Worm (Caenorhabditis elegans) whole organism, L4 larva: ENCODE measurements around the gene M6.4.

Source experiments
- F44E2.7 ChIP-seq: fragments of 200-800 bp; sonication (Bioruptor generic); IDR thresholded peaks from 2 replicates; pipeline ENCODE4 v2.1.2; 2022; ENCODE audit warnings: missing genetic modification characterization, missing compliant biosample characterization
- F49E8.2 ChIP-seq: sonication (generic microtip); optimal IDR thresholded peaks from 2 replicates; lab custom pipeline; 2016; ENCODE audit warnings: missing compliant biosample characterization, mild to moderate bottlenecking, missing genetic modification characterization, borderline replicate concordance
- Y48G9A.11 ChIP-seq: fragments of 200-800 bp; sonication (Bioruptor generic); IDR thresholded peaks from 2 replicates; pipeline ENCODE4 v1.3.6; 2022; ENCODE audit warnings: missing genetic modification reagents, missing genetic modification characterization, missing compliant biosample characterization
- Y75B8A.6 ChIP-seq: fragments of 200-800 bp; sonication (Bioruptor generic); IDR thresholded peaks from 2 replicates; pipeline ENCODE4 v1.3.6; 2022; ENCODE audit warnings: missing genetic modification reagents, missing genetic modification characterization, missing compliant biosample characterization
- ZK337.2 ChIP-seq: fragments of 200-800 bp; sonication (Bioruptor generic); IDR thresholded peaks from 2 replicates; pipeline ENCODE4 v1.3.6; 2022; ENCODE audit warnings: missing genetic modification reagents, missing genetic modification characterization, missing compliant biosample characterization
- aly-2 ChIP-seq: sonication (generic microtip); optimal IDR thresholded peaks from 2 replicates; lab custom pipeline; 2018; ENCODE audit warnings: missing biosample characterization, missing genetic modification characterization
- ama-1 ChIP-seq: fragments of 150-350 bp; optimal IDR thresholded peaks from 2 replicates; lab custom pipeline; 2014; ENCODE audit warnings: inconsistent platforms, mixed read lengths
- attf-4 ChIP-seq: sonication (generic microtip); optimal IDR thresholded peaks from 3 replicates; lab custom pipeline; 2017; ENCODE audit warnings: missing biosample characterization, missing genetic modification characterization
- ceh-44 ChIP-seq: fragments of 200-800 bp; sonication (Bioruptor generic); IDR thresholded peaks from 2 replicates; pipeline ENCODE4 v1.3.6; 2022; ENCODE audit warnings: missing genetic modification reagents, missing genetic modification characterization, missing compliant biosample characterization
- ceh-82 ChIP-seq: sonication (generic microtip); optimal IDR thresholded peaks from 2 replicates; lab custom pipeline; 2017; ENCODE audit warnings: missing biosample characterization, missing genetic modification characterization
- cey-2 ChIP-seq: sonication (generic microtip); optimal IDR thresholded peaks from 3 replicates; lab custom pipeline; 2017; ENCODE audit warnings: missing genetic modification characterization, mild to moderate bottlenecking, missing compliant biosample characterization, antibody characterized with exemption, borderline replicate concordance; ENCODE audit not compliant: insufficient read depth
- daf-16 ChIP-seq, 3 experiments: sonication (generic microtip); optimal IDR thresholded peaks; 2 replicates each; lab custom pipeline; 2016 to 2017; ENCODE audit warnings: missing genetic modification characterization in 3 of 3, missing genetic modification reagents in 3 of 3, mild to moderate bottlenecking in 2 of 3, missing compliant biosample characterization in 2 of 3, missing biosample characterization in 1 of 3, moderate library complexity in 1 of 3
- daf-19 ChIP-seq: fragments of 200-800 bp; sonication (Bioruptor generic); conservative IDR thresholded peaks from 2 replicates; pipeline ENCODE4 v1.3.6; 2022; ENCODE audit warnings: missing genetic modification characterization, missing compliant biosample characterization
- dmd-6 ChIP-seq: fragments of 200-800 bp; sonication (Bioruptor generic); IDR thresholded peaks from 2 replicates; pipeline ENCODE4 v1.3.6; 2022; ENCODE audit warnings: missing genetic modification reagents, missing genetic modification characterization, missing compliant biosample characterization
- dmd-8 ChIP-seq: fragments of 200-800 bp; sonication (Bioruptor generic); IDR thresholded peaks from 2 replicates; pipeline ENCODE4 v1.3.6; 2022; ENCODE audit warnings: missing genetic modification characterization, missing compliant biosample characterization
- dve-1 ChIP-seq: sonication (generic microtip); optimal IDR thresholded peaks from 2 replicates; lab custom pipeline; 2017; ENCODE audit warnings: antibody characterized with exemption, mild to moderate bottlenecking, missing genetic modification characterization, missing compliant biosample characterization; ENCODE audit not compliant: insufficient read depth
- hif-1 ChIP-seq, 2 experiments: sonication (generic microtip); optimal IDR thresholded peaks; 2 replicates each; lab custom pipeline; 2016 to 2017; ENCODE audit warnings: missing compliant biosample characterization in 2 of 2, missing genetic modification characterization in 2 of 2, missing genetic modification reagents in 2 of 2, missing genotype in 2 of 2, mild to moderate bottlenecking in 1 of 2
- hlh-11 ChIP-seq: fragments of 200-800 bp; sonication (Bioruptor generic); optimal IDR thresholded peaks from 2 replicates; lab custom pipeline; 2018; ENCODE audit warnings: mild to moderate bottlenecking, missing genetic modification characterization, missing compliant biosample characterization
- hlh-30 ChIP-seq: sonication (generic microtip); optimal IDR thresholded peaks from 2 replicates; lab custom pipeline; 2017; ENCODE audit warnings: antibody characterized with exemption, mild to moderate bottlenecking, missing genetic modification characterization, missing compliant biosample characterization; ENCODE audit not compliant: insufficient read depth
- jun-1 ChIP-seq: fragments of 150-350 bp; optimal IDR thresholded peaks from 2 replicates; lab custom pipeline; 2014; ENCODE audit warnings: missing biosample characterization, missing genetic modification reagents, missing genetic modification characterization
- lin-1 ChIP-seq: fragments of 200-800 bp; sonication (Bioruptor generic); IDR thresholded peaks from 2 replicates; pipeline ENCODE4 v1.3.6; 2022; ENCODE audit warnings: missing genetic modification reagents, missing genetic modification characterization, missing compliant biosample characterization
- lin-29 ChIP-seq: fragments of 200-800 bp; sonication (Bioruptor generic); IDR thresholded peaks from 2 replicates; pipeline ENCODE4 v1.3.6; 2022; ENCODE audit warnings: missing genetic modification reagents, missing genetic modification characterization, missing compliant biosample characterization
- lin-38 ChIP-seq: fragments of 200-800 bp; sonication (Bioruptor generic); IDR thresholded peaks from 2 replicates; pipeline ENCODE4 v1.3.6; 2022; ENCODE audit warnings: missing genetic modification reagents, missing genetic modification characterization, missing compliant biosample characterization
- lin-39 ChIP-seq: fragments of 150-350 bp; optimal IDR thresholded peaks from 2 replicates; lab custom pipeline; 2014; ENCODE audit warnings: missing biosample characterization, missing genetic modification reagents, missing genetic modification characterization
- mdt-29 ChIP-seq: fragments of 200-800 bp; sonication (Bioruptor generic); IDR thresholded peaks from 2 replicates; pipeline ENCODE4 v1.3.6; 2022; ENCODE audit warnings: missing genetic modification reagents, missing genetic modification characterization, missing compliant biosample characterization
- mep-1 ChIP-seq: fragments of 150-350 bp; sonication (generic microtip); optimal IDR thresholded peaks from 3 replicates; lab custom pipeline; 2014; ENCODE audit warnings: missing biosample characterization, missing genetic modification characterization
- mxl-2 ChIP-seq: fragments of 200-800 bp; sonication (Bioruptor generic); conservative IDR thresholded peaks from 2 replicates; pipeline ENCODE4 v1.3.6; 2022; ENCODE audit warnings: missing genetic modification reagents, missing genetic modification characterization, missing compliant biosample characterization
- mxl-3 ChIP-seq: fragments of 200-800 bp; sonication (Bioruptor generic); optimal IDR thresholded peaks from 2 replicates; lab custom pipeline; 2018; ENCODE audit warnings: mild to moderate bottlenecking, missing genetic modification characterization, missing compliant biosample characterization
- nhr-10 ChIP-seq: fragments of 150-350 bp; optimal IDR thresholded peaks from 2 replicates; lab custom pipeline; 2014; ENCODE audit warnings: missing biosample characterization, missing genetic modification characterization
- nhr-41 ChIP-seq: fragments of 200-800 bp; sonication (Bioruptor generic); IDR thresholded peaks from 2 replicates; pipeline ENCODE4 v1.3.6; 2022; ENCODE audit warnings: missing genetic modification reagents, missing genetic modification characterization, missing compliant biosample characterization
- nhr-42 ChIP-seq: fragments of 200-800 bp; sonication (Bioruptor generic); IDR thresholded peaks from 2 replicates; pipeline ENCODE4 v1.3.6; 2022; ENCODE audit warnings: missing genetic modification characterization, missing compliant biosample characterization
- nhr-48 ChIP-seq: sonication (generic microtip); optimal IDR thresholded peaks from 2 replicates; lab custom pipeline; 2016; ENCODE audit warnings: mild to moderate bottlenecking, missing genetic modification characterization, missing compliant biosample characterization
- nhr-76 ChIP-seq: fragments of 150-350 bp; optimal IDR thresholded peaks from 2 replicates; lab custom pipeline; 2014; ENCODE audit warnings: missing biosample characterization, missing genetic modification characterization
- nhr-77 ChIP-seq: fragments of 150-350 bp; optimal IDR thresholded peaks from 2 replicates; lab custom pipeline; 2014; ENCODE audit warnings: missing biosample characterization, missing genetic modification characterization
- pha-4 ChIP-seq, 2 experiments: fragments of 150-350 bp in 1 of 2; fragments of 200-800 bp in 1 of 2; sonication (Bioruptor generic) in 1 of 2; IDR thresholded peaks in 1 of 2; optimal IDR thresholded peaks in 1 of 2; 2 replicates each; pipeline versions ENCODE4 v1.3.6 to Lab custom; 2014 to 2022; ENCODE audit warnings: missing genetic modification characterization in 2 of 2, missing genetic modification reagents in 2 of 2, missing biosample characterization in 1 of 2, missing compliant biosample characterization in 1 of 2
- php-3 ChIP-seq: fragments of 200-800 bp; sonication (Bioruptor generic); IDR thresholded peaks from 2 replicates; pipeline ENCODE4 v1.3.6; 2022; ENCODE audit warnings: missing genetic modification reagents, missing genetic modification characterization, missing compliant biosample characterization
- pqm-1 ChIP-seq: sonication (generic microtip); optimal IDR thresholded peaks from 2 replicates; lab custom pipeline; 2017; ENCODE audit warnings: missing biosample characterization, missing genetic modification characterization
- saeg-2 ChIP-seq: fragments of 200-800 bp; sonication (Bioruptor generic); IDR thresholded peaks from 2 replicates; pipeline ENCODE4 v1.3.6; 2022; ENCODE audit warnings: missing genetic modification reagents, missing genetic modification characterization, missing compliant biosample characterization
- snpc-1.2 ChIP-seq: fragments of 200-800 bp; sonication (Bioruptor generic); IDR thresholded peaks from 2 replicates; pipeline ENCODE4 v1.3.6; 2022; ENCODE audit warnings: missing genetic modification reagents, missing genetic modification characterization, missing compliant biosample characterization
- snpc-4 ChIP-seq: fragments of 150-350 bp; optimal IDR thresholded peaks from 2 replicates; lab custom pipeline; 2014; ENCODE audit warnings: missing biosample characterization, missing genetic modification characterization
- spr-1 ChIP-seq: sonication (generic microtip); optimal IDR thresholded peaks from 2 replicates; lab custom pipeline; 2016; ENCODE audit warnings: mild to moderate bottlenecking, missing genetic modification characterization, missing compliant biosample characterization
- spr-3 ChIP-seq: fragments of 200-800 bp; sonication (Bioruptor generic); optimal IDR thresholded peaks from 2 replicates; lab custom pipeline; 2018; ENCODE audit warnings: mild to moderate bottlenecking, missing genetic modification characterization, missing compliant biosample characterization
- unc-39 ChIP-seq: sonication (generic microtip); optimal IDR thresholded peaks from 2 replicates; lab custom pipeline; 2017; ENCODE audit warnings: missing biosample characterization, missing genetic modification characterization
- unc-62 ChIP-seq, 3 experiments: fragments of 150-350 bp in 1 of 3; sonication (generic microtip); optimal IDR thresholded peaks in 2 of 3; peaks in 1 of 3; 1 replicate in 1 of 3; 2 replicates in 2 of 3; lab custom pipeline; 2014 to 2017; ENCODE audit warnings: missing biosample characterization in 3 of 3, missing genetic modification characterization in 3 of 3, missing genetic modification reagents in 3 of 3, missing genotype in 1 of 3
- vab-7 ChIP-seq: fragments of 200-800 bp; sonication (Bioruptor generic); IDR thresholded peaks from 2 replicates; pipeline ENCODE4 v1.3.6; 2022; ENCODE audit warnings: missing genetic modification reagents, missing genetic modification characterization, missing compliant biosample characterization
- zag-1 ChIP-seq: fragments of 150-350 bp; optimal IDR thresholded peaks from 2 replicates; lab custom pipeline; 2014; ENCODE audit warnings: missing biosample characterization, missing genetic modification characterization
- zip-11 ChIP-seq: fragments of 200-800 bp; sonication (Bioruptor generic); IDR thresholded peaks from 2 replicates; pipeline ENCODE4 v1.3.6; 2022; ENCODE audit warnings: missing genetic modification characterization, missing compliant biosample characterization
- zip-2 ChIP-seq: fragments of 150-350 bp; optimal IDR thresholded peaks from 2 replicates; lab custom pipeline; 2014; ENCODE audit warnings: missing biosample characterization, missing genetic modification characterization

M6.4 gene

ce11 chrX:645589-645988 is 16.6 kb downstream of the M6.4 start (continued):
- TF ChIP-seq nhr-77 (tag; lab: Kevin White, UChicago), result no peak
- TF ChIP-seq zag-1 (tag; lab: Kevin White, UChicago), result no peak
- TF ChIP-seq vab-7, result no peak
- TF ChIP-seq pqm-1 (tag; lab: Kevin White, UChicago), result peak; percentile 94
- no peak for TF ChIP-seq nhr-41 (GFP tag; lab: Robert Waterston, UW)
- no peak for TF ChIP-seq jun-1
- TF ChIP-seq cey-2 (tag; lab: Kevin White, UChicago), result no peak
- no peak for TF ChIP-seq snpc-1.2 (GFP tag; lab: Robert Waterston, UW)
- no peak for TF ChIP-seq ceh-82 (tag; lab: Kevin White, UChicago)
- no peak for TF ChIP-seq snpc-4 (tag; lab: Kevin White, UChicago)
- no peak for TF ChIP-seq Y75B8A.6 (GFP tag; lab: Robert Waterston, UW)
- peak; percentile 46; the same call in 1 of the 2 replicates for TF ChIP-seq php-3
- TF ChIP-seq hlh-30, result no peak
- TF ChIP-seq dmd-6, result peak; percentile 64
- TF ChIP-seq hif-1 (tag; optimal IDR thresholded peaks at IDR 0.05; lab: Kevin White, UChicago), result no peak
- no peak for TF ChIP-seq F49E8.2 (tag; lab: Kevin White, UChicago)
- no peak for TF ChIP-seq nhr-10 (tag; lab: Kevin White, UChicago)
- TF ChIP-seq mdt-29 (GFP tag; lab: Robert Waterston, UW), result no peak
- no peak for TF ChIP-seq nhr-48
- no peak for TF ChIP-seq daf-16 (GFP tag; optimal IDR thresholded peaks at IDR 0.05; lab: Kevin White, UChicago)
- peak; percentile 78 for TF ChIP-seq daf-16 (tag; optimal IDR thresholded peaks at IDR 0.05; lab: Kevin White, UChicago)
- no peak for TF ChIP-seq ceh-44
- TF ChIP-seq ZK337.2 (GFP tag; lab: Robert Waterston, UW), result no peak
- peak; percentile 73 for TF ChIP-seq dve-1 (tag; lab: Kevin White, UChicago)
- no peak for TF ChIP-seq nhr-76 (tag; lab: Kevin White, UChicago)
- TF ChIP-seq lin-38 (GFP tag; lab: Robert Waterston, UW), result no peak
- TF ChIP-seq zip-11 (GFP tag; lab: Robert Waterston, UW), result no peak
- no peak for TF ChIP-seq lin-39 (tag; lab: Kevin White, UChicago)
- no peak for TF ChIP-seq mep-1 (tag; lab: Kevin White, UChicago)
- TF ChIP-seq pha-4 (GFP tag; IDR thresholded peaks at IDR 0.05; lab: Robert Waterston, UW), result no peak
- no peak for TF ChIP-seq pha-4 (tag; optimal IDR thresholded peaks at IDR 0.05; lab: Kevin White, UChicago)
- no peak for TF ChIP-seq daf-19 (GFP tag; lab: Robert Waterston, UW)
- no peak for TF ChIP-seq saeg-2 (GFP tag; lab: Robert Waterston, UW)
- TF ChIP-seq lin-29, result no peak
- no peak for TF ChIP-seq mxl-2 (GFP tag; lab: Robert Waterston, UW)
- no peak for TF ChIP-seq spr-1
- TF ChIP-seq mxl-3 (GFP tag; lab: Kevin White, UChicago), result no peak
- TF ChIP-seq hlh-11 (tag; lab: Kevin White, UChicago), result peak; percentile 71
- no peak for TF ChIP-seq dmd-8 (GFP tag; lab: Robert Waterston, UW)
- no peak for TF ChIP-seq aly-2 (tag; lab: Kevin White, UChicago)
- no peak for TF ChIP-seq zip-2 (tag; lab: Kevin White, UChicago)
- TF ChIP-seq spr-3 (GFP tag; lab: Kevin White, UChicago), result no peak
- no peak for TF ChIP-seq attf-4 (tag; lab: Kevin White, UChicago)
- no peak for TF ChIP-seq lin-1 (GFP tag; lab: Robert Waterston, UW)
- TF ChIP-seq F44E2.7, result no peak
- TF ChIP-seq Y48G9A.11, result no peak
- TF ChIP-seq ama-1 (lab: Kevin White, UChicago), result no peak
- no peak for TF ChIP-seq nhr-42 (GFP tag; lab: Robert Waterston, UW)
- TF ChIP-seq unc-39 (tag; lab: Kevin White, UChicago), result no peak
- TF ChIP-seq unc-62 (GFP tag; optimal IDR thresholded peaks at IDR 0.05 in 1 of 2; lab: Kevin White, UChicago), result no peak
- no peak for TF ChIP-seq unc-62 (tag; optimal IDR thresholded peaks at IDR 0.05; lab: Kevin White, UChicago)
